Worm (Caenorhabditis elegans) whole organism, early embryonic: ENCODE results near the gene ire-1.

ENCODE experiments used
- ama-1 ChIP-seq: fragments of 150-350 bp; optimal IDR thresholded peaks from 2 replicates; lab custom pipeline; 2014
- flt-1 ChIP-seq: fragments of 200-800 bp; sonication (Bioruptor generic); IDR thresholded peaks from 2 replicates; pipeline ENCODE4 v1.3.6; 2022; ENCODE audit warnings: missing genetic modification characterization, missing compliant biosample characterization
- scrt-1 ChIP-seq: fragments of 200-800 bp; sonication (Bioruptor generic); IDR thresholded peaks from 2 replicates; pipeline ENCODE4 v1.3.6; 2022; ENCODE audit warnings: missing genetic modification characterization, missing compliant biosample characterization
- sea-1 ChIP-seq: fragments of 200-800 bp; sonication (Bioruptor generic); conservative IDR thresholded peaks from 2 replicates; pipeline ENCODE4 v1.3.6; 2022; ENCODE audit warnings: missing genetic modification characterization, missing compliant biosample characterization

DNA sequence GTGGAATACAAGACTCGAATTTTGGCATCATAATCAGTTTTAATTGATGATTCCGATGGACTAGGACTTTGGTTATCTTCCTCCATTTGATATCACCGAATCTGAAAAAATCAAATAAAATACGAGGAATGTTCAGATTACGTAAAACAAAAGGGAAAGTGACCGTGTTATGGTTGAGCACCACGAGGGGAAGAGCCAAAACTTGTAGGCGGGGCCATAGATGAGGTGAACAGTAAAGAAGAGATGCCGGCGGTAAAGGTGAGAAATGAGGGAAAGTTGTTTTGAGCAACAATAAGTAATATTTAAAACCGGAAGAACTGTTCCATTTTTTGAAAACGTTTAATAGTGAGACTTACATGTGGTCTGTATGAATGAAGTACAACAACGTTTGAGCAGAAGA is 25.2 kb upstream of the ire-1 start, which contains the start of gene F10B5.3:
- TF ChIP-seq scrt-1 (GFP tag; lab: Robert Waterston, UW), result no peak
- no peak for TF ChIP-seq flt-1 (GFP tag; lab: Robert Waterston, UW)
- TF ChIP-seq sea-1 (GFP tag; lab: Robert Waterston, UW), result no peak
- TF ChIP-seq ama-1 (lab: Kevin White, UChicago), result no peak
